Fruit fly (Drosophila melanogaster) whole organism, embryonic: Measurements from ENCODE around the gene WASp.
A peak's percentile ranks its signal among the peaks of the same experiment; 100 is the strongest.

Experiments used
- BEAF-32 ChIP-seq: fragments of 200-800 bp; sonication (Bioruptor generic); optimal IDR thresholded peaks from 3 replicates; lab custom pipeline; 2017; ENCODE audit warnings: missing biosample characterization, missing genetic modification characterization, mild to moderate bottlenecking, moderate library complexity, missing genetic modification reagents
- BtbVII ChIP-seq: fragments of 200-800 bp; sonication (Bioruptor generic); optimal IDR thresholded peaks from 3 replicates; lab custom pipeline; 2017; ENCODE audit warnings: missing biosample characterization, mild to moderate bottlenecking, missing genetic modification characterization
- CG11723 ChIP-seq: fragments of 200-800 bp; sonication (Bioruptor generic); optimal IDR thresholded peaks from 2 replicates; lab custom pipeline; 2017; ENCODE audit warnings: missing biosample characterization, mild to moderate bottlenecking, missing genetic modification characterization
- CG12391 ChIP-seq: fragments of 200-800 bp; sonication (Bioruptor generic); optimal IDR thresholded peaks from 3 replicates; lab custom pipeline; 2018; ENCODE audit warnings: missing biosample characterization, mild to moderate bottlenecking, missing genetic modification characterization, moderate library complexity
- CG13624 ChIP-seq: fragments of 200-800 bp; sonication (Bioruptor generic); optimal IDR thresholded peaks from 2 replicates; lab custom pipeline; 2016; ENCODE audit warnings: missing biosample characterization, missing genetic modification characterization
- CG14014 ChIP-seq: fragments of 200-800 bp; sonication (Bioruptor generic); IDR thresholded peaks from 2 replicates; pipeline ENCODE4 v1.3.6; 2022; ENCODE audit warnings: missing biosample characterization, missing genetic modification characterization
- CG15269 ChIP-seq: fragments of 200-800 bp; sonication (Bioruptor generic); optimal IDR thresholded peaks from 2 replicates; lab custom pipeline; 2018; ENCODE audit warnings: missing biosample characterization, mild to moderate bottlenecking, missing genetic modification characterization, moderate library complexity
- CG15601 ChIP-seq: fragments of 200-800 bp; sonication (Bioruptor generic); optimal IDR thresholded peaks from 3 replicates; lab custom pipeline; 2019; ENCODE audit warnings: missing biosample characterization, mild to moderate bottlenecking, missing genetic modification characterization, moderate library complexity
- CG18599 ChIP-seq: fragments of 200-800 bp; sonication (Bioruptor generic); optimal IDR thresholded peaks from 3 replicates; lab custom pipeline; 2017; ENCODE audit warnings: missing biosample characterization, missing genetic modification characterization, mild to moderate bottlenecking, moderate library complexity, missing genetic modification reagents
- CG2199 ChIP-seq: fragments of 200-800 bp; sonication (Bioruptor generic); IDR thresholded peaks from 3 replicates; pipeline ENCODE4 v1.3.6; 2022; ENCODE audit warnings: missing biosample characterization, missing genetic modification characterization
- CG30403 ChIP-seq: fragments of 200-800 bp; sonication (Bioruptor generic); optimal IDR thresholded peaks from 3 replicates; lab custom pipeline; 2016; ENCODE audit warnings: missing biosample characterization, missing genetic modification characterization
- CG31365 ChIP-seq: fragments of 200-800 bp; sonication (Bioruptor generic); optimal IDR thresholded peaks from 2 replicates; lab custom pipeline; 2018; ENCODE audit warnings: missing biosample characterization, mild to moderate bottlenecking, missing genetic modification characterization
- CG31388 ChIP-seq: fragments of 200-800 bp; sonication (Bioruptor generic); optimal IDR thresholded peaks from 2 replicates; lab custom pipeline; 2016; ENCODE audit warnings: missing biosample characterization, missing genetic modification characterization
- CG3407 ChIP-seq: fragments of 200-800 bp; sonication (Bioruptor generic); optimal IDR thresholded peaks from 2 replicates; lab custom pipeline; 2018; ENCODE audit warnings: missing biosample characterization, mild to moderate bottlenecking, missing genetic modification characterization
- CG4424 ChIP-seq: fragments of 200-800 bp; sonication (Bioruptor generic); optimal IDR thresholded peaks from 3 replicates; lab custom pipeline; 2016; ENCODE audit warnings: missing biosample characterization, missing genetic modification characterization
- CG7987 ChIP-seq: fragments of 200-800 bp; sonication (Bioruptor generic); optimal IDR thresholded peaks from 2 replicates; lab custom pipeline; 2018; ENCODE audit warnings: missing biosample characterization, mild to moderate bottlenecking, missing genetic modification characterization, moderate library complexity
- CG8359 ChIP-seq: fragments of 200-800 bp; sonication (Bioruptor generic); optimal IDR thresholded peaks from 2 replicates; lab custom pipeline; 2017; ENCODE audit warnings: missing biosample characterization, mild to moderate bottlenecking, missing genetic modification characterization, borderline replicate concordance
- Dad ChIP-seq: fragments of 200-800 bp; sonication (Bioruptor generic); optimal IDR thresholded peaks from 3 replicates; lab custom pipeline; 2016; ENCODE audit warnings: missing biosample characterization, missing genetic modification characterization
- Deaf1 ChIP-seq: fragments of 200-800 bp; optimal IDR thresholded peaks from 3 replicates; lab custom pipeline; 2019; ENCODE audit warnings: missing biosample characterization, mild to moderate bottlenecking, missing genetic modification characterization, moderate library complexity
- Doc3 ChIP-seq: fragments of 200-800 bp; sonication (Bioruptor generic); IDR thresholded peaks from 3 replicates; pipeline ENCODE4 v1.3.6; 2022; ENCODE audit warnings: missing biosample characterization, missing genetic modification characterization; ENCODE audit not compliant: partially characterized antibody
- Drgx ChIP-seq: fragments of 200-800 bp; sonication (Bioruptor generic); IDR thresholded peaks from 2 replicates; pipeline ENCODE4 v1.3.6; 2022; ENCODE audit warnings: missing biosample characterization, missing genetic modification characterization
- Eip74EF ChIP-seq, 2 experiments: fragments of 200-800 bp in 1 of 2; fragments of >200 bp in 1 of 2; sonication (Bioruptor generic) in 1 of 2; optimal IDR thresholded peaks; 2 replicates each; lab custom pipeline; 2017 to 2019; ENCODE audit warnings: missing biosample characterization in 2 of 2, missing genetic modification characterization in 2 of 2, mild to moderate bottlenecking in 1 of 2, moderate library complexity in 1 of 2
- H15 ChIP-seq: fragments of 200-800 bp; sonication (Bioruptor generic); IDR thresholded peaks from 3 replicates; pipeline ENCODE4 v1.3.6; 2022; ENCODE audit warnings: missing biosample characterization, missing genetic modification characterization
- Hand ChIP-seq: fragments of 200-800 bp; sonication (Bioruptor generic); optimal IDR thresholded peaks from 2 replicates; lab custom pipeline; 2017; ENCODE audit warnings: mild to moderate bottlenecking, missing biosample characterization, missing genetic modification reagents, missing genetic modification characterization
- HmgD ChIP-seq: fragments of 200-800 bp; sonication (Bioruptor generic); optimal IDR thresholded peaks from 3 replicates; lab custom pipeline; 2016; ENCODE audit warnings: missing biosample characterization, missing genetic modification characterization
- Hr78 ChIP-seq, 2 experiments: fragments of 200-800 bp in 1 of 2; fragments of >200 bp in 1 of 2; sonication (Bioruptor generic) in 1 of 2; optimal IDR thresholded peaks; 2 replicates each; lab custom pipeline; 2017 to 2019; ENCODE audit warnings: missing biosample characterization in 2 of 2, missing genetic modification characterization in 2 of 2, mild to moderate bottlenecking in 1 of 2, moderate library complexity in 1 of 2
- Lhr ChIP-seq: fragments of 200-800 bp; sonication (Bioruptor generic); optimal IDR thresholded peaks from 3 replicates; lab custom pipeline; 2017; ENCODE audit warnings: mild to moderate bottlenecking, missing biosample characterization, missing genetic modification reagents, missing genetic modification characterization
- MTF-1 ChIP-seq: fragments of 200-800 bp; sonication (Bioruptor generic); optimal IDR thresholded peaks from 2 replicates; lab custom pipeline; 2018; ENCODE audit warnings: missing biosample characterization, mild to moderate bottlenecking, missing genetic modification characterization, borderline replicate concordance
- Neu2 ChIP-seq: fragments of 200-800 bp; sonication (Bioruptor generic); optimal IDR thresholded peaks from 3 replicates; lab custom pipeline; 2016; ENCODE audit warnings: missing biosample characterization, missing genetic modification characterization, borderline replicate concordance
- Optix ChIP-seq: fragments of 200-800 bp; sonication (Bioruptor generic); IDR thresholded peaks from 3 replicates; pipeline ENCODE4 v1.3.6; 2022; ENCODE audit warnings: missing biosample characterization, missing genetic modification characterization
- PHDP ChIP-seq: fragments of 200-800 bp; sonication (Bioruptor generic); optimal IDR thresholded peaks from 3 replicates; lab custom pipeline; 2018; ENCODE audit warnings: missing biosample characterization, mild to moderate bottlenecking, missing genetic modification characterization, moderate library complexity
- Rx ChIP-seq: fragments of 200-800 bp; sonication (Bioruptor generic); IDR thresholded peaks from 2 replicates; pipeline ENCODE4 v1.3.6; 2022; ENCODE audit warnings: missing biosample characterization, missing genetic modification characterization
- Ssrp ChIP-seq: fragments of 200-800 bp; sonication (Bioruptor generic); optimal IDR thresholded peaks from 2 replicates; lab custom pipeline; 2018; ENCODE audit warnings: missing biosample characterization, mild to moderate bottlenecking, missing genetic modification characterization, moderate library complexity
- al ChIP-seq: fragments of 200-800 bp; sonication (Bioruptor generic); IDR thresholded peaks from 2 replicates; pipeline ENCODE4 v1.3.6; 2022; ENCODE audit warnings: missing biosample characterization, missing genetic modification characterization
- ase ChIP-seq: fragments of 200-800 bp; sonication (Bioruptor generic); IDR thresholded peaks from 3 replicates; pipeline ENCODE4 v1.3.6; 2022; ENCODE audit warnings: missing biosample characterization, missing genetic modification characterization
- ato ChIP-seq: fragments of 200-800 bp; sonication (Bioruptor generic); IDR thresholded peaks from 2 replicates; pipeline ENCODE4 v1.3.6; 2022; ENCODE audit warnings: missing biosample characterization, missing genetic modification characterization; ENCODE audit not compliant: partially characterized antibody
- btn ChIP-seq: fragments of 200-800 bp; sonication (Bioruptor generic); optimal IDR thresholded peaks from 2 replicates; lab custom pipeline; 2016; ENCODE audit warnings: missing biosample characterization, missing genetic modification characterization
- ci ChIP-seq: fragments of 200-800 bp; sonication (Bioruptor generic); IDR thresholded peaks from 3 replicates; pipeline ENCODE4 v1.3.6; 2022; ENCODE audit warnings: missing biosample characterization, missing genetic modification characterization
- dmrt11E ChIP-seq: fragments of 200-800 bp; sonication (Bioruptor generic); optimal IDR thresholded peaks from 3 replicates; lab custom pipeline; 2018; ENCODE audit warnings: missing biosample characterization, mild to moderate bottlenecking, missing genetic modification characterization, moderate library complexity
- ems ChIP-seq: fragments of 200-800 bp; sonication (Bioruptor generic); optimal IDR thresholded peaks from 3 replicates; lab custom pipeline; 2016; ENCODE audit warnings: missing biosample characterization, missing genetic modification characterization
- fd64A ChIP-seq: fragments of 200-800 bp; sonication (Bioruptor generic); optimal IDR thresholded peaks from 3 replicates; lab custom pipeline; 2018; ENCODE audit warnings: missing biosample characterization, mild to moderate bottlenecking, missing genetic modification characterization
- gcm2 ChIP-seq: fragments of 200-800 bp; sonication (Bioruptor generic); optimal IDR thresholded peaks from 2 replicates; lab custom pipeline; 2016; ENCODE audit warnings: missing biosample characterization, missing genetic modification characterization
- grau ChIP-seq: fragments of 200-800 bp; optimal IDR thresholded peaks from 3 replicates; lab custom pipeline; 2019; ENCODE audit warnings: missing biosample characterization, mild to moderate bottlenecking, missing genetic modification characterization, moderate library complexity
- lbe ChIP-seq: fragments of 200-800 bp; sonication (Bioruptor generic); optimal IDR thresholded peaks from 2 replicates; lab custom pipeline; 2016; ENCODE audit warnings: missing biosample characterization, mild to moderate bottlenecking, missing genetic modification characterization
- luna ChIP-seq: fragments of 200-800 bp; sonication (Bioruptor generic); optimal IDR thresholded peaks from 2 replicates; lab custom pipeline; 2016; ENCODE audit warnings: missing biosample characterization, missing genetic modification characterization
- pho ChIP-seq: fragments of 200-800 bp; sonication (Bioruptor generic); optimal IDR thresholded peaks from 2 replicates; lab custom pipeline; 2016; ENCODE audit warnings: missing biosample characterization, missing genetic modification characterization
- pita ChIP-seq: fragments of 200-800 bp; sonication (Bioruptor generic); optimal IDR thresholded peaks from 2 replicates; lab custom pipeline; 2017; ENCODE audit warnings: missing biosample characterization, mild to moderate bottlenecking, missing genetic modification characterization
- sqz ChIP-seq: fragments of 200-800 bp; sonication (Bioruptor generic); optimal IDR thresholded peaks from 3 replicates; lab custom pipeline; 2018; ENCODE audit warnings: missing biosample characterization, mild to moderate bottlenecking, missing genetic modification characterization
- unc-4 ChIP-seq: fragments of 200-800 bp; sonication (Bioruptor generic); IDR thresholded peaks from 2 replicates; pipeline ENCODE4 v1.3.6; 2022; ENCODE audit warnings: missing biosample characterization, missing genetic modification characterization; ENCODE audit not compliant: partially characterized antibody

WASp gene

dm6 chr3R:28859058-28859526 lies 27.3 kb upstream of the WASp start, which contains the start of gene Inx3 (continued):
- TF ChIP-seq CG31388 (no peak), Hand (GFP tag; lab: Kevin White, UChicago) (no peak), CG3407 (no peak), gcm2 (no peak), fd64A (GFP tag; lab: Kevin White, UChicago) (no peak), dmrt11E (no peak)

dm6 chr3R:28858241-28858647 lies 26.4 kb upstream of the WASp start:
- TF ChIP-seq CG7987 (GFP tag; lab: Kevin White, UChicago) (no peak), Dad (no peak), Drgx (GFP tag; lab: Robert Waterston, UW) (peak; percentile 78), PHDP (tag; lab: Kevin White, UChicago) (no peak), al (GFP tag; lab: Robert Waterston, UW) (no peak), CG11723 (GFP tag; lab: Kevin White, UChicago) (no peak), luna (GFP tag; lab: Kevin White, UChicago) (no peak), Eip74EF (GFP tag; optimal IDR thresholded peaks at IDR 0.05; lab: Kevin White, UChicago) (no peak), MTF-1 (GFP tag; lab: Kevin White, UChicago) (no peak), ase (no peak), Neu2 (GFP tag; lab: Kevin White, UChicago) (no peak), grau (tag; lab: Kevin White, UChicago) (no peak), CG4424 (GFP tag; lab: Kevin White, UChicago) (peak; percentile 87), CG14014 (GFP tag; lab: Robert Waterston, UW) (no peak), pita (GFP tag; lab: Kevin White, UChicago) (no peak), Rx (GFP tag; lab: Robert Waterston, UW) (no peak), CG8359 (GFP tag; lab: Kevin White, UChicago) (no peak), CG12391 (no peak), Optix (GFP tag; lab: Robert Waterston, UW) (no peak), H15 (GFP tag; lab: Robert Waterston, UW) (no peak), BEAF-32 (GFP tag; lab: Kevin White, UChicago) (peak; percentile 5), BtbVII (no peak), CG31365 (tag; lab: Kevin White, UChicago) (no peak), CG18599 (GFP tag; lab: Kevin White, UChicago) (no peak), Doc3 (GFP tag; lab: Robert Waterston, UW) (no peak), ato (GFP tag; lab: Robert Waterston, UW) (no peak), CG15601 (tag; lab: Kevin White, UChicago) (peak; percentile 26), HmgD (no peak), unc-4 (no peak), Lhr (GFP tag; lab: Kevin White, UChicago) (no peak), CG31388 (no peak), CG30403 (GFP tag; lab: Kevin White, UChicago) (no peak), ci (GFP tag; lab: Robert Waterston, UW) (peak; percentile 16; the same call in 1 of the 3 replicates), sqz (GFP tag; lab: Kevin White, UChicago) (peak; percentile 80), ems (GFP tag; lab: Kevin White, UChicago) (no peak), CG2199 (peak; percentile 84), btn (GFP tag; lab: Kevin White, UChicago) (no peak), Deaf1 (peak; percentile 69), lbe (GFP tag; lab: Kevin White, UChicago) (peak; percentile 26), CG13624 (GFP tag; lab: Kevin White, UChicago) (no peak), Ssrp (tag; lab: Kevin White, UChicago) (no peak), pho (GFP tag; lab: Kevin White, UChicago) (no peak), Hr78 (GFP tag; optimal IDR thresholded peaks at IDR 0.05; lab: Kevin White, UChicago) (no peak), CG15269 (tag; lab: Kevin White, UChicago) (no peak)
